Fruit fly (Drosophila melanogaster) whole organism, embryonic: ENCODE results near the gene CG14515.

Source experiments
- Asciz ChIP-seq: fragments of 200-800 bp; sonication (Bioruptor generic); optimal IDR thresholded peaks from 2 replicates; lab custom pipeline; 2017; ENCODE audit warnings: missing biosample characterization, mild to moderate bottlenecking, missing genetic modification characterization, missing genetic modification reagents
- Atf6 ChIP-seq: fragments of 200-800 bp; sonication (Bioruptor generic); IDR thresholded peaks from 2 replicates; pipeline ENCODE4 v1.3.6; 2022; ENCODE audit warnings: missing biosample characterization, missing genetic modification characterization
- B-H2 ChIP-seq: fragments of 200-800 bp; sonication (Bioruptor generic); optimal IDR thresholded peaks from 2 replicates; lab custom pipeline; 2018; ENCODE audit warnings: missing biosample characterization, mild to moderate bottlenecking, missing genetic modification characterization
- CG10654 ChIP-seq: fragments of 200-800 bp; sonication (Bioruptor generic); optimal IDR thresholded peaks from 2 replicates; lab custom pipeline; 2016; ENCODE audit warnings: missing biosample characterization, missing genetic modification characterization
- CG11093 ChIP-seq: fragments of 200-800 bp; sonication (Bioruptor generic); IDR thresholded peaks from 3 replicates; pipeline ENCODE4 v1.3.6; 2022; ENCODE audit warnings: missing biosample characterization, missing genetic modification characterization
- CG13296 ChIP-seq: fragments of 200-800 bp; sonication (Bioruptor generic); optimal IDR thresholded peaks from 3 replicates; lab custom pipeline; 2018; ENCODE audit warnings: missing biosample characterization, mild to moderate bottlenecking, missing genetic modification characterization
- CG1529 ChIP-seq: fragments of 200-800 bp; sonication (Bioruptor generic); optimal IDR thresholded peaks from 3 replicates; lab custom pipeline; 2018; ENCODE audit warnings: missing biosample characterization, missing genetic modification characterization
- CG15479 ChIP-seq: fragments of 200-800 bp; sonication (Bioruptor generic); optimal IDR thresholded peaks from 3 replicates; lab custom pipeline; 2019; ENCODE audit warnings: missing biosample characterization, mild to moderate bottlenecking, missing genetic modification characterization, moderate library complexity
- CG15514 ChIP-seq: fragments of 200-800 bp; sonication (Bioruptor generic); optimal IDR thresholded peaks from 3 replicates; lab custom pipeline; 2017; ENCODE audit warnings: missing biosample characterization, missing genetic modification characterization, mild to moderate bottlenecking, moderate library complexity, missing genetic modification reagents
- CG1603 ChIP-seq: fragments of 200-800 bp; sonication (Bioruptor generic); optimal IDR thresholded peaks from 2 replicates; lab custom pipeline; 2019; ENCODE audit warnings: missing biosample characterization, mild to moderate bottlenecking, missing genetic modification characterization, moderate library complexity
- CG18476 ChIP-seq: fragments of 200-800 bp; sonication (Bioruptor generic); optimal IDR thresholded peaks from 2 replicates; lab custom pipeline; 2016; ENCODE audit warnings: missing biosample characterization, mild to moderate bottlenecking, missing genetic modification characterization
- CG18599 ChIP-seq: fragments of 200-800 bp; sonication (Bioruptor generic); optimal IDR thresholded peaks from 3 replicates; lab custom pipeline; 2017; ENCODE audit warnings: missing biosample characterization, missing genetic modification characterization, mild to moderate bottlenecking, moderate library complexity, missing genetic modification reagents
- CG2712 ChIP-seq: fragments of 200-800 bp; optimal IDR thresholded peaks from 3 replicates; lab custom pipeline; 2019; ENCODE audit warnings: missing biosample characterization, mild to moderate bottlenecking, missing genetic modification characterization, moderate library complexity
- CG32772 ChIP-seq: fragments of 200-800 bp; sonication (Bioruptor generic); IDR thresholded peaks from 2 replicates; pipeline ENCODE4 v1.3.6; 2022; ENCODE audit warnings: missing biosample characterization, missing genetic modification characterization
- CG33557 ChIP-seq: fragments of 200-800 bp; sonication (Bioruptor generic); optimal IDR thresholded peaks from 2 replicates; lab custom pipeline; 2019; ENCODE audit warnings: missing biosample characterization, mild to moderate bottlenecking, missing genetic modification characterization, moderate library complexity
- CG34376 ChIP-seq: fragments of 200-800 bp; sonication (Bioruptor generic); optimal IDR thresholded peaks from 2 replicates; lab custom pipeline; 2018; ENCODE audit warnings: missing biosample characterization, mild to moderate bottlenecking, missing genetic modification characterization
- CG6854 ChIP-seq: fragments of 200-800 bp; sonication (Bioruptor generic); optimal IDR thresholded peaks from 3 replicates; lab custom pipeline; 2017; ENCODE audit warnings: missing biosample characterization, mild to moderate bottlenecking, missing genetic modification characterization
- CG7271 ChIP-seq: fragments of 200-800 bp; sonication (Bioruptor generic); optimal IDR thresholded peaks from 2 replicates; lab custom pipeline; 2018; ENCODE audit warnings: missing biosample characterization, mild to moderate bottlenecking, missing genetic modification characterization, moderate library complexity
- CG7556 ChIP-seq: fragments of 200-800 bp; sonication (Bioruptor generic); optimal IDR thresholded peaks from 2 replicates; lab custom pipeline; 2017; ENCODE audit warnings: missing biosample characterization, mild to moderate bottlenecking, missing genetic modification characterization
- CG8924 ChIP-seq: fragments of 200-800 bp; optimal IDR thresholded peaks from 3 replicates; lab custom pipeline; 2019; ENCODE audit warnings: missing biosample characterization, mild to moderate bottlenecking, missing genetic modification characterization, moderate library complexity
- D ChIP-seq, 2 experiments: fragments of 200-800 bp in 1 of 2; fragments of >200 bp in 1 of 2; sonication (Bioruptor generic) in 1 of 2; optimal IDR thresholded peaks; 2 replicates in 1 of 2; 3 replicates in 1 of 2; lab custom pipeline; 2017; ENCODE audit warnings: mild to moderate bottlenecking in 1 of 2, missing biosample characterization in 1 of 2, missing genetic modification characterization in 1 of 2, missing genetic modification reagents in 1 of 2
- Dp ChIP-seq: fragments of 200-800 bp; sonication (Bioruptor generic); optimal IDR thresholded peaks from 2 replicates; lab custom pipeline; 2018; ENCODE audit warnings: missing biosample characterization, mild to moderate bottlenecking, missing genetic modification characterization, moderate library complexity
- Dref ChIP-seq: fragments of 200-800 bp; sonication (Bioruptor generic); IDR thresholded peaks from 2 replicates; pipeline ENCODE4 v1.3.6; 2022; ENCODE audit warnings: missing biosample characterization, missing genetic modification characterization
- E2f2 ChIP-seq: fragments of 200-800 bp; sonication (Bioruptor generic); IDR thresholded peaks from 2 replicates; pipeline ENCODE4 v1.3.6; 2022; ENCODE audit warnings: missing biosample characterization, missing genetic modification characterization
- Hr3 ChIP-seq: fragments of 200-800 bp; sonication (Bioruptor generic); optimal IDR thresholded peaks from 3 replicates; lab custom pipeline; 2016; ENCODE audit warnings: missing biosample characterization, missing genetic modification characterization
- Hsf ChIP-seq: fragments of 200-800 bp; sonication (Bioruptor generic); optimal IDR thresholded peaks from 3 replicates; lab custom pipeline; 2016; ENCODE audit warnings: missing biosample characterization, missing genetic modification characterization
- MTF-1 ChIP-seq: fragments of 200-800 bp; sonication (Bioruptor generic); optimal IDR thresholded peaks from 2 replicates; lab custom pipeline; 2018; ENCODE audit warnings: missing biosample characterization, mild to moderate bottlenecking, missing genetic modification characterization, borderline replicate concordance
- NC2β ChIP-seq: fragments of 200-800 bp; sonication (Bioruptor generic); optimal IDR thresholded peaks from 2 replicates; lab custom pipeline; 2016; ENCODE audit warnings: missing biosample characterization, missing genetic modification characterization
- Nf-YC ChIP-seq: fragments of 200-800 bp; optimal IDR thresholded peaks from 3 replicates; lab custom pipeline; 2019; ENCODE audit warnings: missing biosample characterization, mild to moderate bottlenecking, missing genetic modification characterization, moderate library complexity
- Six4 ChIP-seq: fragments of 200-800 bp; sonication (Bioruptor generic); optimal IDR thresholded peaks from 2 replicates; lab custom pipeline; 2016; ENCODE audit warnings: missing biosample characterization, missing genetic modification characterization
- Spps ChIP-seq: fragments of 200-800 bp; sonication (Bioruptor generic); optimal IDR thresholded peaks from 2 replicates; lab custom pipeline; 2018; ENCODE audit warnings: missing biosample characterization, mild to moderate bottlenecking, missing genetic modification characterization
- Sry-δ ChIP-seq: fragments of 200-800 bp; sonication (Bioruptor generic); optimal IDR thresholded peaks from 2 replicates; lab custom pipeline; 2016; ENCODE audit warnings: missing biosample characterization, missing genetic modification characterization
- Tbp ChIP-seq: fragments of >200 bp; optimal IDR thresholded peaks from 2 replicates; lab custom pipeline; 2018; ENCODE audit warnings: missing biosample characterization, missing genetic modification characterization
- abd-A ChIP-seq: fragments of 200-800 bp; sonication (Bioruptor generic); optimal IDR thresholded peaks from 3 replicates; lab custom pipeline; 2019; ENCODE audit warnings: missing biosample characterization, mild to moderate bottlenecking, missing genetic modification characterization, moderate library complexity
- bbx ChIP-seq: fragments of 200-800 bp; sonication (Bioruptor generic); IDR thresholded peaks from 2 replicates; pipeline ENCODE4 v1.3.6; 2022; ENCODE audit warnings: missing biosample characterization, missing genetic modification characterization; ENCODE audit not compliant: partially characterized antibody
- fd3F ChIP-seq: fragments of 200-800 bp; sonication (Bioruptor generic); optimal IDR thresholded peaks from 2 replicates; lab custom pipeline; 2018; ENCODE audit warnings: missing biosample characterization, mild to moderate bottlenecking, missing genetic modification characterization, moderate library complexity
- lov ChIP-seq, 2 experiments: fragments of 200-800 bp in 1 of 2; fragments of >200 bp in 1 of 2; sonication (Bioruptor generic) in 1 of 2; IDR thresholded peaks in 1 of 2; optimal IDR thresholded peaks in 1 of 2; 2 replicates in 1 of 2; 3 replicates in 1 of 2; pipeline versions ENCODE4 v1.3.6 to Lab custom; 2017 to 2022; ENCODE audit warnings: missing biosample characterization in 1 of 2, missing genetic modification characterization in 1 of 2
- maf-S ChIP-seq: fragments of 200-800 bp; sonication (Bioruptor generic); optimal IDR thresholded peaks from 2 replicates; lab custom pipeline; 2016; ENCODE audit warnings: missing biosample characterization, missing genetic modification characterization
- p53 ChIP-seq: fragments of 200-800 bp; sonication (Bioruptor generic); optimal IDR thresholded peaks from 2 replicates; lab custom pipeline; 2016; ENCODE audit warnings: missing biosample characterization, missing genetic modification characterization
- peb ChIP-seq: fragments of 200-800 bp; sonication (Bioruptor generic); IDR thresholded peaks from 2 replicates; pipeline ENCODE4 v1.3.6; 2022; ENCODE audit warnings: missing biosample characterization, missing genetic modification characterization
- pita ChIP-seq: fragments of 200-800 bp; sonication (Bioruptor generic); optimal IDR thresholded peaks from 2 replicates; lab custom pipeline; 2017; ENCODE audit warnings: missing biosample characterization, mild to moderate bottlenecking, missing genetic modification characterization
- sima ChIP-seq: fragments of 200-800 bp; sonication (Bioruptor generic); optimal IDR thresholded peaks from 2 replicates; lab custom pipeline; 2016; ENCODE audit warnings: missing biosample characterization, missing genetic modification characterization
- sisA ChIP-seq: fragments of 200-800 bp; sonication (Bioruptor generic); IDR thresholded peaks from 2 replicates; pipeline ENCODE4 v1.3.6; 2022; ENCODE audit warnings: missing biosample characterization, missing genetic modification characterization
- slou ChIP-seq: fragments of 200-800 bp; sonication (Bioruptor generic); optimal IDR thresholded peaks from 3 replicates; lab custom pipeline; 2016; ENCODE audit warnings: missing biosample characterization, missing genetic modification characterization
- stwl ChIP-seq: fragments of 200-800 bp; sonication (Bioruptor generic); optimal IDR thresholded peaks from 3 replicates; lab custom pipeline; 2018; ENCODE audit warnings: missing biosample characterization, mild to moderate bottlenecking, missing genetic modification characterization, moderate library complexity
- tin ChIP-seq: fragments of 200-800 bp; sonication (Bioruptor generic); optimal IDR thresholded peaks from 3 replicates; lab custom pipeline; 2016; ENCODE audit warnings: missing biosample characterization, missing genetic modification characterization
- trem ChIP-seq: fragments of 200-800 bp; optimal IDR thresholded peaks from 3 replicates; lab custom pipeline; 2019; ENCODE audit warnings: missing biosample characterization, mild to moderate bottlenecking, missing genetic modification characterization, moderate library complexity
- yki ChIP-seq: fragments of >200 bp; optimal IDR thresholded peaks from 3 replicates; lab custom pipeline; 2018
- z ChIP-seq: fragments of 200-800 bp; sonication (Bioruptor generic); IDR thresholded peaks from 3 replicates; pipeline ENCODE4 v1.3.6; 2022; ENCODE audit warnings: missing biosample characterization, missing genetic modification characterization
- zfh2 ChIP-seq: fragments of 200-800 bp; sonication (Bioruptor generic); optimal IDR thresholded peaks from 2 replicates; lab custom pipeline; 2016; ENCODE audit warnings: missing biosample characterization, missing genetic modification characterization

Gene CG14515

DNA sequence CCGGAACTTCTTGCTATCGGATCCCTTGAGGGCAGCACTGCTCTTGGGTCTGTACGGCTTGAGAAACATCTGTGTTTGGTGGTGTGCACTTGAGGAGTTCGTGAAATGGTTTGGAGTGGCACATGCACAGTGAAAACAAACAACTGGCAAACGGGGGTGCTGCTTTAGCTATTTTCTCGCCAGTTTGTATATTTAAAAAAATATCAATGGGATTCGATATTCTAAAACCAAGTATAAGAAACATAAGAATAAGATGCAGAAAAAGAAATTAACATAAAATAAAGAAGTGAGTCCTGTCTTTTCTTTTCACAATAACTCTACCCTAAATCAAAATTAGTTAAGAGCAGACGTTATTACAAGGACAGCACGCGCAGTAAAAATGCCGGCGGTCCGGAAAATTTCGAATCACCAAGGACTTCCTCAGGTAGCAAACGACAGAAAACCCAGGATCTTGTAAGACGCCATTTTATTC, 45.7 kb upstream of the CG14515 start, which contains the start of gene eIF2D (continued):
- peak; percentile 50 for TF ChIP-seq Hsf
- TF ChIP-seq CG2712 (tag; lab: Kevin White, UChicago), result peak; percentile 78
- TF ChIP-seq Hr3, result peak; percentile 27
- TF ChIP-seq Nf-YC (tag; lab: Kevin White, UChicago), result peak; percentile 50
- no peak for TF ChIP-seq p53 (GFP tag; lab: Kevin White, UChicago)
- peak; percentile 51 for TF ChIP-seq Six4 (GFP tag; lab: Kevin White, UChicago)
- peak; percentile 24 for TF ChIP-seq Sry-δ
- no peak for TF ChIP-seq stwl
- TF ChIP-seq MTF-1 (GFP tag; lab: Kevin White, UChicago), result peak; percentile 8
- TF ChIP-seq CG7556 (GFP tag; lab: Kevin White, UChicago), result peak; percentile 66
- TF ChIP-seq peb, result no peak
- peak; percentile 24 for TF ChIP-seq CG7271
- no peak for TF ChIP-seq sima (GFP tag; lab: Kevin White, UChicago)
- TF ChIP-seq maf-S, result no peak
- peak; percentile 74 for TF ChIP-seq Atf6
- peak; percentile 42 for TF ChIP-seq tin
- TF ChIP-seq lov (optimal IDR thresholded peaks at IDR 0.05; lab: Kevin White, UChicago), result no peak
- 0 out of 3 replicates have a peak, but pooled peaks have one; percentile 4 for TF ChIP-seq lov (GFP tag; IDR thresholded peaks at IDR 0.05; lab: Robert Waterston, UW)
- TF ChIP-seq CG1529 (GFP tag; lab: Kevin White, UChicago), result peak; percentile 19
- no peak for TF ChIP-seq bbx
- TF ChIP-seq Asciz, result no peak
- no peak for TF ChIP-seq slou (GFP tag; lab: Kevin White, UChicago)
- TF ChIP-seq pita (GFP tag; lab: Kevin White, UChicago), result no peak
- TF ChIP-seq E2f2 (GFP tag; lab: Robert Waterston, UW), result peak; percentile 50; the same call in 1 of the 2 replicates
- TF ChIP-seq D (optimal IDR thresholded peaks at IDR 0.05; lab: Kevin White, UChicago), result no peak
- peak; percentile 46 for TF ChIP-seq D (GFP tag; optimal IDR thresholded peaks at IDR 0.05; lab: Kevin White, UChicago)
- TF ChIP-seq fd3F (GFP tag; lab: Kevin White, UChicago), result peak; percentile 32
- TF ChIP-seq zfh2 (GFP tag; lab: Kevin White, UChicago), result peak; percentile 29
- no peak for TF ChIP-seq Tbp (GFP tag; lab: Kevin White, UChicago)
- TF ChIP-seq trem (tag; lab: Kevin White, UChicago), result peak; percentile 50
- peak; percentile 77 for TF ChIP-seq CG15514
- peak; percentile 62 for TF ChIP-seq CG13296
- no peak for TF ChIP-seq CG11093 (GFP tag; lab: Robert Waterston, UW)
- peak; percentile 20 for TF ChIP-seq CG18476
- no peak for TF ChIP-seq CG32772 (GFP tag; lab: Robert Waterston, UW)
- peak; percentile 67 for TF ChIP-seq CG8924
- no peak for TF ChIP-seq abd-A (tag; lab: Kevin White, UChicago)
- TF ChIP-seq CG1603 (tag; lab: Kevin White, UChicago), result peak; percentile 47
- peak; percentile 46 for TF ChIP-seq B-H2 (GFP tag; lab: Kevin White, UChicago)
- peak; percentile 1 for TF ChIP-seq Dp (GFP tag; lab: Kevin White, UChicago)
- TF ChIP-seq CG10654 (GFP tag; lab: Kevin White, UChicago), result peak; percentile 28
- TF ChIP-seq CG34376 (GFP tag; lab: Kevin White, UChicago), result peak; percentile 46
- TF ChIP-seq Spps (tag; lab: Kevin White, UChicago), result peak; percentile 35
- TF ChIP-seq yki (lab: Kevin White, UChicago), result no peak
- no peak for TF ChIP-seq z (GFP tag; lab: Robert Waterston, UW)
- no peak for TF ChIP-seq Dref (GFP tag; lab: Robert Waterston, UW)
- TF ChIP-seq sisA, result no peak; the same call in 1 of the 2 replicates
- TF ChIP-seq CG33557, result peak; percentile 14
- peak; percentile 62 for TF ChIP-seq CG6854
- TF ChIP-seq NC2β (GFP tag; lab: Kevin White, UChicago), result peak; percentile 5
- TF ChIP-seq CG15479 (GFP tag; lab: Kevin White, UChicago), result peak; percentile 41
- peak; percentile 75 for TF ChIP-seq CG18599 (GFP tag; lab: Kevin White, UChicago)
